Fruit fly (Drosophila melanogaster) whole organism, prepupa: ENCODE measurements around the gene CG5087.

Source experiments
- Blimp-1 ChIP-seq: fragments of 200-800 bp; sonication (Bioruptor generic); optimal IDR thresholded peaks from 3 replicates; lab custom pipeline; 2017; ENCODE audit warnings: missing biosample characterization, missing genetic modification characterization, mild to moderate bottlenecking, moderate library complexity, missing genetic modification reagents
- CG11902 ChIP-seq: fragments of 200-800 bp; sonication (Bioruptor generic); optimal IDR thresholded peaks from 3 replicates; lab custom pipeline; 2016; ENCODE audit warnings: missing biosample characterization, missing genetic modification characterization
- CG15336 ChIP-seq: fragments of 200-800 bp; sonication (Bioruptor generic); IDR thresholded peaks from 2 replicates; pipeline ENCODE4 v1.3.6; 2022; ENCODE audit warnings: missing biosample characterization, missing genetic modification characterization
- CG1621 ChIP-seq: fragments of 200-800 bp; sonication (Bioruptor generic); optimal IDR thresholded peaks from 3 replicates; lab custom pipeline; 2018; ENCODE audit warnings: missing biosample characterization, mild to moderate bottlenecking, missing genetic modification characterization
- CG16779 ChIP-seq: fragments of 200-800 bp; sonication (Bioruptor generic); optimal IDR thresholded peaks from 3 replicates; lab custom pipeline; 2017; ENCODE audit warnings: missing biosample characterization, mild to moderate bottlenecking, missing genetic modification characterization
- CG3032 ChIP-seq: fragments of 200-800 bp; optimal IDR thresholded peaks from 2 replicates; lab custom pipeline; 2019; ENCODE audit warnings: missing biosample characterization, mild to moderate bottlenecking, missing genetic modification characterization, moderate library complexity
- CG3919 ChIP-seq: fragments of 200-800 bp; sonication (Bioruptor generic); optimal IDR thresholded peaks from 3 replicates; lab custom pipeline; 2016; ENCODE audit warnings: missing biosample characterization, missing genetic modification characterization
- CG4318 ChIP-seq: fragments of 200-800 bp; sonication (Bioruptor generic); optimal IDR thresholded peaks from 3 replicates; lab custom pipeline; 2017; ENCODE audit warnings: missing biosample characterization, mild to moderate bottlenecking, missing genetic modification characterization
- CG6163 ChIP-seq: fragments of 200-800 bp; sonication (Bioruptor generic); IDR thresholded peaks from 3 replicates; pipeline ENCODE4 v1.3.6; 2022; ENCODE audit warnings: missing biosample characterization, missing genetic modification characterization
- CG6808 ChIP-seq: fragments of 200-800 bp; sonication (Bioruptor generic); optimal IDR thresholded peaks from 3 replicates; lab custom pipeline; 2017; ENCODE audit warnings: missing biosample characterization, missing genetic modification characterization, mild to moderate bottlenecking, moderate library complexity, missing genetic modification reagents
- CG6854 ChIP-seq: fragments of 200-800 bp; sonication (Bioruptor generic); optimal IDR thresholded peaks from 2 replicates; lab custom pipeline; 2017; ENCODE audit warnings: missing biosample characterization, mild to moderate bottlenecking, missing genetic modification characterization
- CG7368 ChIP-seq: fragments of 200-800 bp; sonication (Bioruptor generic); optimal IDR thresholded peaks from 3 replicates; lab custom pipeline; 2016; ENCODE audit warnings: missing biosample characterization, missing genetic modification characterization
- CG8119 ChIP-seq: fragments of 200-800 bp; sonication (Bioruptor generic); IDR thresholded peaks from 3 replicates; pipeline ENCODE4 v1.3.6; 2022; ENCODE audit warnings: missing biosample characterization, missing genetic modification characterization
- CG9139 ChIP-seq: fragments of 200-800 bp; sonication (Bioruptor generic); optimal IDR thresholded peaks from 3 replicates; lab custom pipeline; 2017; ENCODE audit warnings: missing biosample characterization, mild to moderate bottlenecking, missing genetic modification characterization
- Eip78C ChIP-seq: fragments of 200-800 bp; sonication (Bioruptor generic); peaks from one replicate; lab custom pipeline; 2016; ENCODE audit warnings: missing biosample characterization, missing genetic modification characterization
- Eip93F ChIP-seq: fragments of 200-800 bp; sonication (Bioruptor generic); optimal IDR thresholded peaks from 2 replicates; lab custom pipeline; 2016; ENCODE audit warnings: missing biosample characterization, mild to moderate bottlenecking, missing genetic modification characterization
- Ets21C ChIP-seq: fragments of 200-800 bp; sonication (Bioruptor generic); optimal IDR thresholded peaks from 3 replicates; lab custom pipeline; 2016; ENCODE audit warnings: missing biosample characterization, missing genetic modification characterization
- Gug ChIP-seq: fragments of 200-800 bp; sonication (Bioruptor generic); IDR thresholded peaks from 2 replicates; pipeline ENCODE4 v1.3.6; 2022; ENCODE audit warnings: missing biosample characterization, missing genetic modification characterization
- Hr38 ChIP-seq: sonication (Bioruptor generic); optimal IDR thresholded peaks from 2 replicates; lab custom pipeline; 2016; ENCODE audit warnings: missing biosample characterization, missing genetic modification characterization
- Hr39 ChIP-seq: fragments of 200-800 bp; sonication (Bioruptor generic); optimal IDR thresholded peaks from 2 replicates; lab custom pipeline; 2016; ENCODE audit warnings: missing biosample characterization, missing genetic modification characterization
- Sox102F ChIP-seq: fragments of 200-800 bp; sonication (Bioruptor generic); optimal IDR thresholded peaks from 2 replicates; lab custom pipeline; 2016; ENCODE audit warnings: missing biosample characterization, mild to moderate bottlenecking, missing genetic modification characterization
- Sox14 ChIP-seq: fragments of 200-800 bp; sonication (Bioruptor generic); optimal IDR thresholded peaks from 3 replicates; lab custom pipeline; 2016; ENCODE audit warnings: missing biosample characterization, missing genetic modification characterization
- achi ChIP-seq: fragments of 200-800 bp; sonication (Bioruptor generic); optimal IDR thresholded peaks from 3 replicates; lab custom pipeline; 2016; ENCODE audit warnings: missing biosample characterization, missing genetic modification characterization
- acj6 ChIP-seq: fragments of 200-800 bp; sonication (Bioruptor generic); optimal IDR thresholded peaks from 3 replicates; lab custom pipeline; 2016; ENCODE audit warnings: missing biosample characterization, missing genetic modification characterization
- cyc ChIP-seq: fragments of 200-800 bp; sonication (Bioruptor generic); optimal IDR thresholded peaks from 3 replicates; lab custom pipeline; 2016; ENCODE audit warnings: missing biosample characterization, missing genetic modification characterization
- dsx ChIP-seq: fragments of 200-800 bp; optimal IDR thresholded peaks from 3 replicates; lab custom pipeline; 2019; ENCODE audit warnings: missing biosample characterization, mild to moderate bottlenecking, missing genetic modification characterization, moderate library complexity; ENCODE audit not compliant: poor library complexity, severe bottlenecking
- eg ChIP-seq: fragments of 200-800 bp; sonication (Bioruptor generic); IDR thresholded peaks from 3 replicates; pipeline ENCODE4 v1.3.6; 2022; ENCODE audit warnings: missing biosample characterization, missing genetic modification characterization
- fd59A ChIP-seq: fragments of 200-800 bp; sonication (Bioruptor generic); optimal IDR thresholded peaks from 2 replicates; lab custom pipeline; 2017; ENCODE audit warnings: missing biosample characterization, mild to moderate bottlenecking, missing genetic modification characterization, missing genetic modification reagents
- fkh ChIP-seq: fragments of 200-800 bp; sonication (Bioruptor generic); optimal IDR thresholded peaks from 3 replicates; lab custom pipeline; 2017; ENCODE audit warnings: missing biosample characterization, mild to moderate bottlenecking, missing genetic modification characterization, moderate library complexity
- net ChIP-seq: fragments of 200-800 bp; sonication (Bioruptor generic); optimal IDR thresholded peaks from 3 replicates; lab custom pipeline; 2016; ENCODE audit warnings: missing biosample characterization, missing genetic modification characterization
- salr ChIP-seq, 2 experiments: fragments of 200-800 bp; sonication (Bioruptor generic); optimal IDR thresholded peaks; 3 replicates each; lab custom pipeline; 2016 to 2018; ENCODE audit warnings: missing biosample characterization in 2 of 2, missing genetic modification characterization in 2 of 2, mild to moderate bottlenecking in 1 of 2
- ss ChIP-seq, 2 experiments: fragments of 200-800 bp; sonication (Bioruptor generic); optimal IDR thresholded peaks; 2 replicates in 1 of 2; 3 replicates in 1 of 2; lab custom pipeline; 2017 to 2018; ENCODE audit warnings: mild to moderate bottlenecking in 2 of 2, missing biosample characterization in 2 of 2, missing genetic modification characterization in 2 of 2, moderate library complexity in 1 of 2
- svp ChIP-seq: fragments of 200-800 bp; sonication (Bioruptor generic); peaks from one replicate; lab custom pipeline; 2016; ENCODE audit warnings: missing biosample characterization, missing genetic modification characterization
- topi ChIP-seq: fragments of 200-800 bp; sonication (Bioruptor generic); optimal IDR thresholded peaks from 3 replicates; lab custom pipeline; 2016; ENCODE audit warnings: missing biosample characterization, missing genetic modification characterization
- vri ChIP-seq: fragments of 200-800 bp; sonication (Bioruptor generic); optimal IDR thresholded peaks from 3 replicates; lab custom pipeline; 2016; ENCODE audit warnings: missing biosample characterization, mild to moderate bottlenecking, missing genetic modification characterization

CG5087 gene

dm6 chr3L:8996173-8996767 is 1.7 kb upstream of the CG5087 start (continued):
- TF ChIP-seq ss (GFP tag; optimal IDR thresholded peaks at IDR 0.05; lab: Kevin White, UChicago) (no peak), CG11902 (GFP tag; lab: Kevin White, UChicago) (peak; percentile 86), Eip93F (GFP tag; lab: Kevin White, UChicago) (peak; percentile 70), CG6808 (GFP tag; lab: Kevin White, UChicago) (no peak), CG6854 (no peak), fkh (GFP tag; lab: Kevin White, UChicago) (no peak), vri (GFP tag; lab: Kevin White, UChicago) (no peak), CG7368 (peak; percentile 87)
- TF ChIP-seq, all 60 proteins: peak for 46

- peak; percentile 15 for TF ChIP-seq CG3919
- no peak for TF ChIP-seq CG11902 (GFP tag; lab: Kevin White, UChicago)
- TF ChIP-seq Eip78C: peak; percentile 32
- TF ChIP-seq dsx (GFP tag; lab: Kevin White, UChicago): peak; percentile 26
- TF ChIP-seq Eip93F (GFP tag; lab: Kevin White, UChicago): no peak
- 0 out of 3 replicates have a peak, but pooled peaks have one; percentile 18 for TF ChIP-seq CG6163 (GFP tag; lab: Robert Waterston, UW)
- TF ChIP-seq Hr38 (GFP tag; lab: Kevin White, UChicago): no peak
- peak; percentile 89 for TF ChIP-seq svp (GFP tag; lab: Kevin White, UChicago)
- TF ChIP-seq Sox102F (GFP tag; lab: Kevin White, UChicago): peak; percentile 13
- peak; percentile 91 for TF ChIP-seq Blimp-1 (GFP tag; lab: Kevin White, UChicago)
- peak; percentile 41 for TF ChIP-seq CG6854
- peak; percentile 14; the same call in 1 of the 3 replicates for TF ChIP-seq CG8119 (GFP tag; lab: Robert Waterston, UW)
- TF ChIP-seq vri (GFP tag; lab: Kevin White, UChicago): no peak
- peak; percentile 2 for TF ChIP-seq CG1621
- peak; percentile 18 for TF ChIP-seq net (GFP tag; lab: Kevin White, UChicago)
- 0 out of 2 replicates have a peak, but pooled peaks have one; percentile 31 for TF ChIP-seq CG15336 (GFP tag; lab: Robert Waterston, UW)
- TF ChIP-seq Hr39 (GFP tag; lab: Kevin White, UChicago): no peak
- no peak for TF ChIP-seq cyc (GFP tag; lab: Kevin White, UChicago)
- TF ChIP-seq achi (GFP tag; lab: Kevin White, UChicago): peak; percentile 52
- no peak for TF ChIP-seq Gug
- no peak for TF ChIP-seq CG9139 (GFP tag; lab: Kevin White, UChicago)
- TF ChIP-seq salr (GFP tag; optimal IDR thresholded peaks at IDR 0.05; lab: Kevin White, UChicago): no peak
- 0 out of 3 replicates have a peak, but pooled peaks have one; percentile 34 for TF ChIP-seq eg (GFP tag; lab: Robert Waterston, UW)
- peak in 1 of 2 experiments; percentile 21 for TF ChIP-seq ss (GFP tag; optimal IDR thresholded peaks at IDR 0.05; lab: Kevin White, UChicago)
These were observed 892 bp upstream of the CG5087 start for dm6 chr3L:8996899-8997685.

dm6 chr3L:9002527-9002926 is 4.5 kb downstream of the CG5087 start:
- TF ChIP-seq ss (GFP tag; optimal IDR thresholded peaks at IDR 0.05; lab: Kevin White, UChicago) (no peak), CG3919 (no peak), Eip78C (no peak), Ets21C (GFP tag; lab: Kevin White, UChicago) (no peak), Hr38 (GFP tag; lab: Kevin White, UChicago) (no peak), Blimp-1 (GFP tag; lab: Kevin White, UChicago) (no peak), Eip93F (GFP tag; lab: Kevin White, UChicago) (no peak), cyc (GFP tag; lab: Kevin White, UChicago) (no peak), fd59A (GFP tag; lab: Kevin White, UChicago) (no peak), CG6163 (GFP tag; lab: Robert Waterston, UW) (no peak), CG16779 (tag; lab: Kevin White, UChicago) (no peak), CG4318 (GFP tag; lab: Kevin White, UChicago) (no peak), topi (GFP tag; lab: Kevin White, UChicago) (no peak), Sox14 (GFP tag; lab: Kevin White, UChicago) (no peak), Gug (no peak), acj6 (GFP tag; lab: Kevin White, UChicago) (no peak), CG1621 (no peak), CG3032 (tag; lab: Kevin White, UChicago) (no peak)
